3 fruit fly cellular contexts compared by ENCODE assay signal in genomic region chr3L:13865484-13865883, dm6.
TF ChIP-seq lines count a peak whose summit lies in the region.

No protein-coding gene starts in this region.

- peak; percentile 57 for TF ChIP-seq CTCF in whole organism, embryonic (GFP tag; optimal IDR thresholded peaks at IDR 0.05; lab: Kevin White, UChicago)

TF ChIP-seq in whole organism, adult, 20 proteins besides CTCF, POLR2A, EP300 and RAD21:
- TF ChIP-seq cic (GFP tag; optimal IDR thresholded peaks at IDR 0.05; lab: Kevin White, UChicago) (no peak), ovo (GFP tag; optimal IDR thresholded peaks at IDR 0.05; lab: Kevin White, UChicago) (no peak), CG14711 (tag; optimal IDR thresholded peaks at IDR 0.05; lab: Kevin White, UChicago) (peak; percentile 28), Hr96 (GFP tag; optimal IDR thresholded peaks at IDR 0.05; lab: Kevin White, UChicago) (peak; percentile 19), CG7101 (tag; optimal IDR thresholded peaks at IDR 0.05; lab: Kevin White, UChicago) (peak; percentile 48), bab1 (GFP tag; optimal IDR thresholded peaks at IDR 0.05; lab: Kevin White, UChicago) (no peak), Crg-1 (GFP tag; optimal IDR thresholded peaks at IDR 0.05; lab: Kevin White, UChicago) (no peak), kay (GFP tag; lab: Kevin White, UChicago; ENCODE audit: borderline replicate concordance) (no peak)

TF ChIP-seq in whole organism, embryonic, 481 proteins besides CTCF, POLR2A, EP300 and RAD21 (continues in another document):
- no peak for TF ChIP-seq yki (optimal IDR thresholded peaks at IDR 0.05; lab: Kevin White, UChicago)
- TF ChIP-seq psq (GFP tag; optimal IDR thresholded peaks at IDR 0.05; lab: Kevin White, UChicago) = peak; percentile 2
- no peak for TF ChIP-seq wdn (GFP tag; IDR thresholded peaks at IDR 0.05; lab: Robert Waterston, UW)
- 0 out of 2 replicates have a peak, but pooled peaks have one; percentile 14 for TF ChIP-seq sob (GFP tag; IDR thresholded peaks at IDR 0.05; lab: Robert Waterston, UW)
- no peak for TF ChIP-seq Ssrp (tag; optimal IDR thresholded peaks at IDR 0.05; lab: Kevin White, UChicago)
- no peak for TF ChIP-seq CG11085 (GFP tag; IDR thresholded peaks at IDR 0.05; lab: Robert Waterston, UW)
- no peak for TF ChIP-seq Dip3 (GFP tag; optimal IDR thresholded peaks at IDR 0.05; lab: Kevin White, UChicago)
- TF ChIP-seq CG11398 (GFP tag; optimal IDR thresholded peaks at IDR 0.05; lab: Kevin White, UChicago) = peak; percentile 56
- no peak for TF ChIP-seq lov (optimal IDR thresholded peaks at IDR 0.05; lab: Kevin White, UChicago)
- no peak for TF ChIP-seq lov (GFP tag; IDR thresholded peaks at IDR 0.05; lab: Robert Waterston, UW)
- TF ChIP-seq CG4820 (GFP tag; optimal IDR thresholded peaks at IDR 0.05; lab: Kevin White, UChicago) = peak; percentile 62
- TF ChIP-seq Aef1 (GFP tag; IDR thresholded peaks at IDR 0.05; lab: Robert Waterston, UW) = no peak
- TF ChIP-seq pho (GFP tag; optimal IDR thresholded peaks at IDR 0.05; lab: Kevin White, UChicago) = no peak
- no peak for TF ChIP-seq Dip2 (GFP tag; IDR thresholded peaks at IDR 0.05; lab: Robert Waterston, UW)
- no peak for TF ChIP-seq slbo (GFP tag; IDR thresholded peaks at IDR 0.05; lab: Robert Waterston, UW)
- TF ChIP-seq sd (tag; optimal IDR thresholded peaks at IDR 0.05; lab: Kevin White, UChicago) = no peak
- TF ChIP-seq ems (GFP tag; optimal IDR thresholded peaks at IDR 0.05; lab: Kevin White, UChicago) = peak; percentile 31
- TF ChIP-seq Poxn (GFP tag; IDR thresholded peaks at IDR 0.05; lab: Robert Waterston, UW) = no peak
- no peak for TF ChIP-seq CG9215 (GFP tag; IDR thresholded peaks at IDR 0.05; lab: Robert Waterston, UW)
- TF ChIP-seq trh (GFP tag; optimal IDR thresholded peaks at IDR 0.05; lab: Kevin White, UChicago) = no peak
- peak; percentile 7 for TF ChIP-seq CG3163 (GFP tag; optimal IDR thresholded peaks at IDR 0.05; lab: Kevin White, UChicago)
- no peak for TF ChIP-seq CG10366 (GFP tag; IDR thresholded peaks at IDR 0.05; lab: Robert Waterston, UW)
- TF ChIP-seq pan (optimal IDR thresholded peaks at IDR 0.05; lab: Kevin White, UChicago) = no peak
- no peak for TF ChIP-seq pan (GFP tag; optimal IDR thresholded peaks at IDR 0.05 in 1 of 2, IDR thresholded peaks at IDR 0.05 in 1 of 2)
- peak; percentile 59 for TF ChIP-seq CG18619 (GFP tag; optimal IDR thresholded peaks at IDR 0.05; lab: Kevin White, UChicago)
- no peak for TF ChIP-seq Ada2b (GFP tag; IDR thresholded peaks at IDR 0.05; lab: Robert Waterston, UW)
- no peak for TF ChIP-seq CG3995 (GFP tag; optimal IDR thresholded peaks at IDR 0.05; lab: Kevin White, UChicago)
- no peak for TF ChIP-seq Elba2 (GFP tag; optimal IDR thresholded peaks at IDR 0.05; lab: Kevin White, UChicago)
- no peak for TF ChIP-seq al (GFP tag; IDR thresholded peaks at IDR 0.05; lab: Robert Waterston, UW)
- TF ChIP-seq CG10979 (tag; optimal IDR thresholded peaks at IDR 0.05; lab: Kevin White, UChicago) = peak; percentile 71
- peak; percentile 69 for TF ChIP-seq Mes4 (GFP tag; optimal IDR thresholded peaks at IDR 0.05; lab: Kevin White, UChicago)
- no peak for TF ChIP-seq CG13894 (tag; optimal IDR thresholded peaks at IDR 0.05; lab: Kevin White, UChicago)
- no peak for TF ChIP-seq CG9797 (GFP tag; optimal IDR thresholded peaks at IDR 0.05; lab: Kevin White, UChicago)
- peak; percentile 76 for TF ChIP-seq CG10431 (GFP tag; optimal IDR thresholded peaks at IDR 0.05; lab: Kevin White, UChicago)
- peak; percentile 95 for TF ChIP-seq dmrt11E (tag; optimal IDR thresholded peaks at IDR 0.05; lab: Kevin White, UChicago)
- peak; percentile 58 for TF ChIP-seq CG18599 (GFP tag; optimal IDR thresholded peaks at IDR 0.05; lab: Kevin White, UChicago)
- peak; percentile 33 for TF ChIP-seq CG14965 (GFP tag; optimal IDR thresholded peaks at IDR 0.05; lab: Kevin White, UChicago; ENCODE audit: borderline replicate concordance)
- no peak for TF ChIP-seq Gug (GFP tag; IDR thresholded peaks at IDR 0.05; lab: Robert Waterston, UW)
- TF ChIP-seq CG8359 (GFP tag; optimal IDR thresholded peaks at IDR 0.05; lab: Kevin White, UChicago; ENCODE audit: borderline replicate concordance) = peak; percentile 80
- no peak for TF ChIP-seq CG31224 (GFP tag; IDR thresholded peaks at IDR 0.05; lab: Robert Waterston, UW)
- TF ChIP-seq stc (GFP tag; IDR thresholded peaks at IDR 0.05; lab: Robert Waterston, UW) = peak; percentile 20; the same call in 1 of the 2 replicates
- TF ChIP-seq Awh (GFP tag; IDR thresholded peaks at IDR 0.05; lab: Robert Waterston, UW) = peak; percentile 58; the same call in 1 of the 2 replicates
- TF ChIP-seq ham (GFP tag; IDR thresholded peaks at IDR 0.05; lab: Robert Waterston, UW) = no peak

TF ChIP-seq in whole organism, prepupa, 60 proteins besides CTCF, POLR2A, EP300 and RAD21:
- no peak for TF ChIP-seq CG8319 (GFP tag; optimal IDR thresholded peaks at IDR 0.05; lab: Kevin White, UChicago)
- TF ChIP-seq eg (GFP tag; IDR thresholded peaks at IDR 0.05; lab: Robert Waterston, UW) = no peak
- TF ChIP-seq CG3919 (GFP tag; optimal IDR thresholded peaks at IDR 0.05; lab: Kevin White, UChicago) = no peak
- peak; percentile 94 for TF ChIP-seq fkh (GFP tag; optimal IDR thresholded peaks at IDR 0.05; lab: Kevin White, UChicago)
TF ChIP-seq in whole organism, prepupa: peak in this region for 1.
